Worm (Caenorhabditis elegans) whole organism, L2 larva: ENCODE data around the gene srh-291.
A peak's percentile ranks its signal among the peaks of the same experiment; 100 is the strongest.

Experiments
- F13H6.1 ChIP-seq: sonication (generic microtip); optimal IDR thresholded peaks from 2 replicates; lab custom pipeline; 2016; ENCODE audit warnings: missing genetic modification characterization, missing compliant biosample characterization
- R02D3.7 ChIP-seq: fragments of 150-350 bp; optimal IDR thresholded peaks from 2 replicates; lab custom pipeline; 2014; ENCODE audit warnings: missing biosample characterization, missing genetic modification characterization
- Y55F3AM.14 ChIP-seq: fragments of 200-800 bp; sonication (Bioruptor generic); optimal IDR thresholded peaks from 2 replicates; lab custom pipeline; 2018; ENCODE audit warnings: mild to moderate bottlenecking, missing genetic modification characterization, missing compliant biosample characterization
- ZK546.5 ChIP-seq: sonication (generic microtip); optimal IDR thresholded peaks from 2 replicates; lab custom pipeline; 2017; ENCODE audit warnings: missing biosample characterization, missing genetic modification characterization
- aly-2 ChIP-seq: fragments of 150-350 bp; optimal IDR thresholded peaks from 2 replicates; lab custom pipeline; 2014; ENCODE audit warnings: missing biosample characterization, missing genetic modification characterization
- blmp-1 ChIP-seq: sonication (generic microtip); optimal IDR thresholded peaks from 2 replicates; lab custom pipeline; 2017; ENCODE audit warnings: missing genetic modification characterization, mild to moderate bottlenecking, missing compliant biosample characterization, antibody characterized with exemption, moderate library complexity; ENCODE audit not compliant: insufficient read depth
- ceh-82 ChIP-seq: fragments of 150-350 bp; optimal IDR thresholded peaks from 2 replicates; lab custom pipeline; 2014; ENCODE audit warnings: missing biosample characterization, missing genetic modification characterization
- crh-2 ChIP-seq: sonication (generic microtip); optimal IDR thresholded peaks from 2 replicates; lab custom pipeline; 2017; ENCODE audit warnings: missing biosample characterization, missing genetic modification characterization
- elt-3 ChIP-seq: sonication (generic microtip); optimal IDR thresholded peaks from 2 replicates; lab custom pipeline; 2017; ENCODE audit warnings: missing biosample characterization, missing genetic modification characterization
- fos-1 ChIP-seq: fragments of 150-350 bp; optimal IDR thresholded peaks from 2 replicates; lab custom pipeline; 2014; ENCODE audit warnings: missing biosample characterization, missing genetic modification characterization
- gmeb-1 ChIP-seq: fragments of 150-350 bp; optimal IDR thresholded peaks from 2 replicates; lab custom pipeline; 2014; ENCODE audit warnings: missing biosample characterization, missing genetic modification characterization
- lin-11 ChIP-seq: fragments of 150-350 bp; sonication (generic microtip); optimal IDR thresholded peaks from 2 replicates; lab custom pipeline; 2014; ENCODE audit warnings: missing biosample characterization, missing genetic modification characterization, inconsistent platforms, mixed read lengths
- lin-13 ChIP-seq: fragments of 150-350 bp; optimal IDR thresholded peaks from 2 replicates; lab custom pipeline; 2014; ENCODE audit warnings: missing biosample characterization, missing genetic modification reagents, missing genetic modification characterization
- lsy-2 ChIP-seq, 2 experiments: fragments of 150-350 bp in 1 of 2; sonication (generic microtip) in 1 of 2; optimal IDR thresholded peaks; 2 replicates each; lab custom pipeline; 2014 to 2017; ENCODE audit warnings: missing biosample characterization in 2 of 2, missing genetic modification characterization in 2 of 2
- mab-5 ChIP-seq: fragments of 150-350 bp; optimal IDR thresholded peaks from 2 replicates; lab custom pipeline; 2014; ENCODE audit warnings: missing biosample characterization, missing genetic modification characterization
- mbf-1 ChIP-seq: sonication (generic microtip); optimal IDR thresholded peaks from 2 replicates; lab custom pipeline; 2017; ENCODE audit warnings: missing biosample characterization, missing genetic modification characterization
- mdl-1 ChIP-seq, 2 experiments: fragments of 150-350 bp in 1 of 2; sonication (generic microtip) in 1 of 2; optimal IDR thresholded peaks; 2 replicates each; lab custom pipeline; 2017; ENCODE audit warnings: missing biosample characterization in 2 of 2, missing genetic modification characterization in 2 of 2
- nhr-10 ChIP-seq: sonication (generic microtip); optimal IDR thresholded peaks from 2 replicates; lab custom pipeline; 2017; ENCODE audit warnings: missing biosample characterization, missing genetic modification characterization
- nhr-11 ChIP-seq: fragments of 150-350 bp; optimal IDR thresholded peaks from 2 replicates; lab custom pipeline; 2014; ENCODE audit warnings: missing biosample characterization, missing genetic modification characterization
- nhr-12 ChIP-seq: fragments of 150-350 bp; optimal IDR thresholded peaks from 2 replicates; lab custom pipeline; 2014; ENCODE audit warnings: missing biosample characterization, missing genetic modification characterization
- nhr-129 ChIP-seq: fragments of 150-350 bp; optimal IDR thresholded peaks from 2 replicates; lab custom pipeline; 2014; ENCODE audit warnings: missing biosample characterization, missing genetic modification characterization
- nhr-21 ChIP-seq: fragments of 150-350 bp; optimal IDR thresholded peaks from 2 replicates; lab custom pipeline; 2014; ENCODE audit warnings: missing biosample characterization, missing genetic modification characterization
- nhr-237 ChIP-seq: fragments of 150-350 bp; optimal IDR thresholded peaks from 2 replicates; lab custom pipeline; 2014; ENCODE audit warnings: missing biosample characterization, missing genetic modification characterization
- nhr-25 ChIP-seq: fragments of 150-350 bp; sonication (generic microtip); optimal IDR thresholded peaks from 3 replicates; lab custom pipeline; 2014; ENCODE audit warnings: missing biosample characterization, missing genetic modification characterization
- nhr-6 ChIP-seq: fragments of 150-350 bp; optimal IDR thresholded peaks from 2 replicates; lab custom pipeline; 2014; ENCODE audit warnings: missing biosample characterization, missing genetic modification characterization
- nhr-77 ChIP-seq: fragments of 150-350 bp; optimal IDR thresholded peaks from 2 replicates; lab custom pipeline; 2014; ENCODE audit warnings: missing biosample characterization, missing genetic modification characterization
- peb-1 ChIP-seq: fragments of 150-350 bp; optimal IDR thresholded peaks from 2 replicates; lab custom pipeline; 2014; ENCODE audit warnings: missing biosample characterization, missing genetic modification characterization
- skn-1 ChIP-seq: sonication (generic microtip); optimal IDR thresholded peaks from 2 replicates; lab custom pipeline; 2017; ENCODE audit warnings: missing biosample characterization, missing genetic modification characterization
- sma-9 ChIP-seq, 2 experiments: fragments of 150-350 bp in 1 of 2; sonication (generic microtip) in 1 of 2; optimal IDR thresholded peaks; 2 replicates each; lab custom pipeline; 2014 to 2016; ENCODE audit warnings: missing genetic modification characterization in 2 of 2, mild to moderate bottlenecking in 1 of 2, missing biosample characterization in 1 of 2, missing compliant biosample characterization in 1 of 2, missing genetic modification reagents in 1 of 2, moderate library complexity in 1 of 2
- unc-55 ChIP-seq: fragments of 150-350 bp; sonication (generic microtip); optimal IDR thresholded peaks from 3 replicates; lab custom pipeline; 2014; ENCODE audit warnings: missing biosample characterization, missing genetic modification reagents, missing genetic modification characterization
- unc-62 ChIP-seq: fragments of 150-350 bp; optimal IDR thresholded peaks from 2 replicates; lab custom pipeline; 2014; ENCODE audit warnings: missing biosample characterization, missing genetic modification reagents, missing genetic modification characterization
- zag-1 ChIP-seq: fragments of 150-350 bp; optimal IDR thresholded peaks from 2 replicates; lab custom pipeline; 2014; ENCODE audit warnings: missing biosample characterization, missing genetic modification characterization
- ztf-1 ChIP-seq: fragments of 200-800 bp; sonication (Bioruptor generic); conservative IDR thresholded peaks from 2 replicates; pipeline ENCODE4 v1.3.6; 2022; ENCODE audit warnings: missing genetic modification characterization, missing compliant biosample characterization
- ztf-11 ChIP-seq: sonication (generic microtip); optimal IDR thresholded peaks from 2 replicates; lab custom pipeline; 2017; ENCODE audit warnings: missing biosample characterization, missing genetic modification characterization
- ztf-4 ChIP-seq: fragments of 150-350 bp; optimal IDR thresholded peaks from 2 replicates; lab custom pipeline; 2014; ENCODE audit warnings: missing biosample characterization, missing genetic modification characterization

srh-291 gene

DNA sequence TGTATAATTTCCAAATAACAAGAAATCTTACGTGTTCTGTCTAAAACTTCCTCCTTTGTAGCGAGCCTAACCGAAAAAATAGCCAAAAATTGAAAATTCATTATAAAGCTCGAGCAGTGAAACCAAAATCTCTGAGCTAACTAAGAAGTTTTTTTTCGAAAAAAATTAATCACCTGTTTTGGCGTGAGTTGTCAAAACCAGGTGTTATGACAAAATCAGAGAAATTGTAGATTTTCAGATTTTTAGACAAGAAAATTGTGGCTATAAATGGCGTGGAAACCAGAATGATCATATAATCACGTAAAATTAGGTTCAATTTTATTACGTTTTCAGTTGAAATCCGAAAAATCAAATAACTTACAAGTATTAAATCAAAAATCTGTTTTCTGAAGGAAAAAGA, 32.3 kb upstream of the srh-291 start, which contains the start of gene sre-21:
sre-21 (minus strand) TSS at position 101 of the 400 bp plus-strand sequence.
- TF ChIP-seq aly-2 (tag; lab: Kevin White, UChicago): no peak
- no peak for TF ChIP-seq nhr-25 (tag; lab: Kevin White, UChicago)
- TF ChIP-seq nhr-77: no peak
- no peak for TF ChIP-seq Y55F3AM.14
- no peak for TF ChIP-seq elt-3 (tag; lab: Kevin White, UChicago)
- no peak for TF ChIP-seq ztf-4 (tag; lab: Kevin White, UChicago)
- no peak for TF ChIP-seq peb-1 (tag; lab: Kevin White, UChicago)
- no peak for TF ChIP-seq lin-13 (GFP tag; lab: Kevin White, UChicago)
- no peak for TF ChIP-seq fos-1 (tag; lab: Kevin White, UChicago)
- no peak for TF ChIP-seq ceh-82 (tag; lab: Kevin White, UChicago)
- no peak for TF ChIP-seq nhr-11 (tag; lab: Kevin White, UChicago)
- TF ChIP-seq unc-55: no peak
- no peak for TF ChIP-seq sma-9 (GFP tag; optimal IDR thresholded peaks at IDR 0.05; lab: Kevin White, UChicago)
- TF ChIP-seq sma-9 (tag; optimal IDR thresholded peaks at IDR 0.05; lab: Kevin White, UChicago): no peak
- no peak for TF ChIP-seq gmeb-1 (tag; lab: Kevin White, UChicago)
- no peak for TF ChIP-seq unc-62 (GFP tag; lab: Kevin White, UChicago)

DNA sequence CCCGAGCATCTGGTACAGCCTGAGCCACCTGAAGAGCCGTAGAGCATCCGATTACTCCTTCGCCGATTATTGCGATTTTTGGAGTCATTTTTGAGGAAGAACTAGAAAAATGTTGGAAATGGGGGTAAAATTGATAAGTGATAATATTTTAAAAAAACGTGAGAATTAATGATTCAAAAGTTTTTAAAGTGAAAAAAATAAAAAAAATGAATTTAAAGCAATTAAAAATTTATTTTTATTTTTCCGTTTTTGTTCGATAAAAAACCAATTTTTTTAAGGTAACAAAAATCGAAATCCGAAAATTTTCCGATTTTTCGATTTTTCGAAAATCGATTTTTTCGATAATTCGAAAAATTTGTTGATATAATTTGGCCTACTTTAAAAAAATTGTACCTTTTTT, 28.3 kb upstream of the srh-291 start, which contains the start of gene ddo-1:
ddo-1 (minus strand) TSS at position 101 of the 400 bp plus-strand sequence.
- TF ChIP-seq skn-1 (tag; lab: Kevin White, UChicago) (no peak), ZK546.5 (tag; lab: Kevin White, UChicago) (no peak), nhr-129 (no peak), nhr-12 (tag; lab: Kevin White, UChicago) (no peak), nhr-10 (no peak)

DNA sequence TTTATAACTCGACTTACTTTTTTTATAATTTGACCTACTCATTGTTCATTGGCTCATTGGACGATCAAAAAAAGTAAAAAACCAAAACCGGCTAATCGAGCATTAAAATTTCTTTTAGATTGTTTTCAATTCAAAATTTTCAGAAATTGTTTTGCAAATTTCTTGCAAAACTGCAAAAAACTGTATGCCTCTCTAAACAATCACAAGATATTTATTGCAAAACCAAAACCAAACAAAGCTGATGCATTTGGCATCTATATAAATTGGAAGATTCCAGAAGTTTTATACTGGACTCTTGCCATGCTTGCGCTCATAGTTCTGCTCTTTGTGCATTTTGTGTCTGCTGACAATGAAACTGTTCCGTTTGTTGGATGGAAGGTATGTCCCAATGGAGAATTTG, 27.8 kb upstream of the srh-291 start, which contains the start of gene C47A10.12:
C47A10.12 (plus strand) TSS at position 301 of the 400 bp plus-strand sequence.
- TF ChIP-seq nhr-129 (no peak), unc-62 (GFP tag; lab: Kevin White, UChicago) (no peak), ZK546.5 (tag; lab: Kevin White, UChicago) (no peak), mdl-1 (tag; optimal IDR thresholded peaks at IDR 0.05; lab: Kevin White, UChicago) (no peak), nhr-237 (tag; lab: Kevin White, UChicago) (no peak), R02D3.7 (tag; lab: Kevin White, UChicago) (no peak), nhr-12 (tag; lab: Kevin White, UChicago) (no peak), aly-2 (tag; lab: Kevin White, UChicago) (no peak), nhr-6 (tag; lab: Kevin White, UChicago) (no peak), mbf-1 (tag; lab: Kevin White, UChicago) (no peak), lin-13 (GFP tag; lab: Kevin White, UChicago) (no peak), ceh-82 (tag; lab: Kevin White, UChicago) (no peak), nhr-21 (tag; lab: Kevin White, UChicago) (no peak), zag-1 (no peak), unc-55 (no peak)

DNA sequence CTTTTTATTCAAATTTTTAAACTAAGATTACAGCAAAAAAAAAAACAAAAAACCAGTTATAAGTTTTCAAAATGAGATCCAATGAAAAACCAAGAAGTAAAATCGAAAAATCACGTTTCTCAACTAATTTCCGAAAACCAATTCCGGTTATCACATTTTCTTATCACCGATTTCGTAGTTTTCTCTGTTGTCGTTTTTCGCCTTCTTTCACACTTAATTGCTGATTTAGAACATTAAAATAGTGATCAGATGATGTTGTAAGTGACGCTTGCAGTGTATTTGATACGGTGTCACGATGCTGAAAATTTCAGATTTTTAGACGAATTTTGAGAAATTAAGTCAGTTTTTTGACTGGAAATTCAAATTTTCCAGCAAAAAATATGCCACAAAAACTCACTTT, 25.1 kb upstream of the srh-291 start:
- peak; percentile 2 for TF ChIP-seq crh-2 (tag; lab: Kevin White, UChicago)
- peak; percentile 50 for TF ChIP-seq fos-1 (tag; lab: Kevin White, UChicago)
- no peak for TF ChIP-seq lsy-2 (tag; optimal IDR thresholded peaks at IDR 0.05; lab: Kevin White, UChicago)
- TF ChIP-seq nhr-129: peak; percentile 19

DNA sequence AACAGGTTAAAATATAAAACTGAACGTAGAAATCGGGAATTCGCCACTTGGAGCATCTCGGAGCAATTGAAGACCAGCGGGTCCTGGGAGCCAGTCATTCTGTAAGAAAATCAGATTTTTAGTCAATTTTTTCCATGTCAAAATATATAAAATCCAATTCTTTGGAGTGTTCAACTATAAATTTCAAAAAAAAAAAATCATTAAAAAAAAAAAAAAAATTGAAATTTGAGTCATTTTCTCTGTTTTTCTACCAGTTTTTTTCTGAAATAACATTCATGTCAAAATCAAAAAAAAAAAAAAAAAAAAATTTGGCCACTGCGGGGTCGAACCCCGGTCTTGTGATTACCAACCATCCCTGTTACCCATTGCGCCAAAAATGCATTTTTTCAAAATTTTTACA, 21.9 kb upstream of the srh-291 start, which contains the start of gene srab-12:
srab-12 (minus strand) TSS at position 101 of the 400 bp plus-strand sequence.
- TF ChIP-seq blmp-1 (tag; lab: Kevin White, UChicago) (no peak), ztf-1 (GFP tag; lab: Robert Waterston, UW) (no peak), F13H6.1 (tag; lab: Kevin White, UChicago) (no peak), aly-2 (tag; lab: Kevin White, UChicago) (no peak)

DNA sequence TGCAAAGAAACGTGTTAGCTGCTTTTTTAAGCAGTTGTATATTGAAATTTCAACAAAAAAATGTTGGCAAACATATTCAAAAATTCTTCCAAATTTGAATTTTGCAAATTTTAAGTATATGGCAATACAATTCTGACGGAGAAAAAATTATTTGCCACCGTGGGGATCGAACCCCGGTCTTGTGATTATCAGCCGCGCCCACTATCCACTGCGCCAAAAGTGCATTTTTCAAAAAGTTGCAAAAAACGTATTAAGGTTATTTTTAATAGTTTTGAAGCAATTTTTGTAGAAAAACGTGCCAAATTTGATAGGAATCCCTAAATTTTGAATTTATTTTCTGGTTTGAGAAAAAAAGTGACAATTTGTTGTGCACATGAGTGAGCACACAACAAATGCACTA, 21.1 kb upstream of the srh-291 start:
- TF ChIP-seq ztf-11 (tag; lab: Kevin White, UChicago) (no peak), unc-62 (GFP tag; lab: Kevin White, UChicago) (no peak), gmeb-1 (tag; lab: Kevin White, UChicago) (no peak), lin-11 (no peak), Y55F3AM.14 (no peak), mab-5 (tag; lab: Kevin White, UChicago) (no peak), aly-2 (tag; lab: Kevin White, UChicago) (no peak), ceh-82 (tag; lab: Kevin White, UChicago) (no peak), R02D3.7 (tag; lab: Kevin White, UChicago) (no peak)
- TF ChIP-seq, all 48 proteins: peak for 0
